Worm (Caenorhabditis elegans) whole organism, L3 larva: ENCODE measurements around the gene wht-7.

ENCODE experiments used
- R02D3.7 ChIP-seq: fragments of 150-350 bp; optimal IDR thresholded peaks from 2 replicates; lab custom pipeline; 2014; ENCODE audit warnings: missing biosample characterization, missing genetic modification characterization
- aly-2 ChIP-seq: fragments of 150-350 bp; optimal IDR thresholded peaks from 2 replicates; lab custom pipeline; 2014; ENCODE audit warnings: missing biosample characterization, missing genetic modification characterization
- ama-1 ChIP-seq: fragments of 150-350 bp; optimal IDR thresholded peaks from 2 replicates; lab custom pipeline; 2018
- ceh-16 ChIP-seq: sonication (generic microtip); optimal IDR thresholded peaks from 2 replicates; lab custom pipeline; 2017; ENCODE audit warnings: missing biosample characterization, missing genetic modification characterization
- ceh-28 ChIP-seq: fragments of 150-350 bp; optimal IDR thresholded peaks from 2 replicates; lab custom pipeline; 2014; ENCODE audit warnings: missing biosample characterization, missing genetic modification reagents, missing genetic modification characterization
- ceh-82 ChIP-seq: fragments of 150-350 bp; optimal IDR thresholded peaks from 2 replicates; lab custom pipeline; 2014; ENCODE audit warnings: missing biosample characterization, missing genetic modification characterization
- ceh-9 ChIP-seq: sonication (generic microtip); optimal IDR thresholded peaks from 2 replicates; lab custom pipeline; 2018; ENCODE audit warnings: missing biosample characterization, missing genetic modification characterization
- daf-12 ChIP-seq: fragments of 150-350 bp; optimal IDR thresholded peaks from 2 replicates; lab custom pipeline; 2014; ENCODE audit warnings: missing biosample characterization, missing genetic modification reagents, missing genetic modification characterization
- egl-27 ChIP-seq: sonication (generic microtip); optimal IDR thresholded peaks from 4 replicates; lab custom pipeline; 2017; ENCODE audit warnings: missing biosample characterization, missing genetic modification reagents, missing genetic modification characterization
- egl-5 ChIP-seq: fragments of 150-350 bp; optimal IDR thresholded peaks from 2 replicates; lab custom pipeline; 2017; ENCODE audit warnings: missing biosample characterization, missing genetic modification reagents, missing genetic modification characterization, inconsistent platforms
- elt-1 ChIP-seq: fragments of 150-350 bp; optimal IDR thresholded peaks from 2 replicates; lab custom pipeline; 2014; ENCODE audit warnings: missing biosample characterization, missing genetic modification characterization
- elt-2 ChIP-seq: sonication (generic microtip); optimal IDR thresholded peaks from 2 replicates; lab custom pipeline; 2016; ENCODE audit warnings: missing genetic modification reagents, mild to moderate bottlenecking, missing genetic modification characterization, missing compliant biosample characterization
- elt-3 ChIP-seq, 3 experiments: fragments of 150-350 bp in 1 of 3; sonication (generic microtip) in 2 of 3; optimal IDR thresholded peaks; 2 replicates in 2 of 3; 4 replicates in 1 of 3; lab custom pipeline; 2014 to 2017; ENCODE audit warnings: missing biosample characterization in 3 of 3, missing genetic modification characterization in 3 of 3
- eor-1 ChIP-seq, 2 experiments: fragments of 150-350 bp; optimal IDR thresholded peaks; 2 replicates each; lab custom pipeline; 2014 to 2018; ENCODE audit warnings: missing biosample characterization in 2 of 2, missing genetic modification characterization in 2 of 2
- fkh-10 ChIP-seq: sonication (generic microtip); optimal IDR thresholded peaks from 2 replicates; lab custom pipeline; 2017; ENCODE audit warnings: missing biosample characterization, missing genetic modification reagents, missing genetic modification characterization
- fos-1 ChIP-seq: fragments of 150-350 bp; optimal IDR thresholded peaks from 2 replicates; lab custom pipeline; 2014; ENCODE audit warnings: missing biosample characterization, missing genetic modification characterization
- hmg-11 ChIP-seq: sonication (generic microtip); optimal IDR thresholded peaks from 2 replicates; lab custom pipeline; 2016; ENCODE audit warnings: missing genetic modification characterization, missing compliant biosample characterization
- jun-1 ChIP-seq: fragments of 150-350 bp; optimal IDR thresholded peaks from 2 replicates; lab custom pipeline; 2014; ENCODE audit warnings: missing biosample characterization, missing genetic modification reagents, missing genetic modification characterization
- lin-15B ChIP-seq: fragments of 150-350 bp; optimal IDR thresholded peaks from 2 replicates; lab custom pipeline; 2014; ENCODE audit warnings: missing biosample characterization, missing genetic modification characterization
- lin-39 ChIP-seq: fragments of 150-350 bp; optimal IDR thresholded peaks from 2 replicates; lab custom pipeline; 2018; ENCODE audit warnings: missing biosample characterization, missing genetic modification reagents, missing genetic modification characterization
- lsy-12 ChIP-seq: sonication (generic microtip); optimal IDR thresholded peaks from 2 replicates; lab custom pipeline; 2016; ENCODE audit warnings: mild to moderate bottlenecking, missing genetic modification characterization, missing compliant biosample characterization
- mdl-1 ChIP-seq: fragments of 150-350 bp; optimal IDR thresholded peaks from 2 replicates; lab custom pipeline; 2014; ENCODE audit warnings: missing biosample characterization, missing genetic modification characterization
- mml-1 ChIP-seq: fragments of 150-350 bp; sonication (generic microtip); optimal IDR thresholded peaks from 3 replicates; lab custom pipeline; 2014; ENCODE audit warnings: missing biosample characterization, missing genetic modification characterization
- nfya-1 ChIP-seq: sonication (generic microtip); optimal IDR thresholded peaks from 2 replicates; lab custom pipeline; 2017; ENCODE audit warnings: missing genetic modification characterization, mild to moderate bottlenecking, missing compliant biosample characterization, antibody characterized with exemption, moderate library complexity; ENCODE audit not compliant: insufficient read depth
- nhr-11 ChIP-seq: fragments of 150-350 bp; optimal IDR thresholded peaks from 2 replicates; lab custom pipeline; 2014; ENCODE audit warnings: missing biosample characterization, missing genetic modification characterization
- nhr-23 ChIP-seq: fragments of 150-350 bp; optimal IDR thresholded peaks from 2 replicates; lab custom pipeline; 2014; ENCODE audit warnings: missing biosample characterization, missing genetic modification reagents, missing genetic modification characterization
- nhr-237 ChIP-seq: fragments of 150-350 bp; optimal IDR thresholded peaks from 2 replicates; lab custom pipeline; 2014; ENCODE audit warnings: missing biosample characterization, missing genetic modification characterization
- nhr-25 ChIP-seq: sonication (generic microtip); optimal IDR thresholded peaks from 2 replicates; lab custom pipeline; 2017; ENCODE audit warnings: missing biosample characterization, missing genetic modification characterization
- nhr-28 ChIP-seq: fragments of 150-350 bp; optimal IDR thresholded peaks from 2 replicates; lab custom pipeline; 2014; ENCODE audit warnings: missing biosample characterization, missing genetic modification characterization
- nhr-43 ChIP-seq: sonication (generic microtip); optimal IDR thresholded peaks from 2 replicates; lab custom pipeline; 2016; ENCODE audit warnings: mild to moderate bottlenecking, missing genetic modification characterization, missing compliant biosample characterization; ENCODE audit not compliant: poor library complexity, severe bottlenecking
- nhr-77 ChIP-seq: fragments of 150-350 bp; optimal IDR thresholded peaks from 2 replicates; lab custom pipeline; 2014; ENCODE audit warnings: missing biosample characterization, missing genetic modification characterization
- pha-4 ChIP-seq: fragments of 150-350 bp; optimal IDR thresholded peaks from 2 replicates; lab custom pipeline; 2014; ENCODE audit warnings: missing biosample characterization, missing genetic modification reagents, missing genetic modification characterization
- pqm-1 ChIP-seq: fragments of 150-350 bp; optimal IDR thresholded peaks from 2 replicates; lab custom pipeline; 2017; ENCODE audit warnings: missing biosample characterization, missing genetic modification characterization, inconsistent platforms
- sea-2 ChIP-seq: fragments of 150-350 bp; sonication (generic microtip); optimal IDR thresholded peaks from 4 replicates; lab custom pipeline; 2014; ENCODE audit warnings: missing biosample characterization, missing genetic modification reagents, missing genetic modification characterization
- skn-1 ChIP-seq: fragments of 150-350 bp; optimal IDR thresholded peaks from 2 replicates; lab custom pipeline; 2014; ENCODE audit warnings: missing biosample characterization, missing genetic modification characterization
- snpc-4 ChIP-seq: fragments of 150-350 bp; optimal IDR thresholded peaks from 2 replicates; lab custom pipeline; 2014; ENCODE audit warnings: missing biosample characterization, missing genetic modification characterization
- unc-39 ChIP-seq: sonication (generic microtip); optimal IDR thresholded peaks from 4 replicates; lab custom pipeline; 2017; ENCODE audit warnings: missing biosample characterization, missing genetic modification characterization
- unc-62 ChIP-seq: fragments of 150-350 bp; sonication (generic microtip); optimal IDR thresholded peaks from 4 replicates; lab custom pipeline; 2014; ENCODE audit warnings: missing biosample characterization, missing genetic modification reagents, missing genetic modification characterization
- ztf-11 ChIP-seq: fragments of 150-350 bp; optimal IDR thresholded peaks from 2 replicates; lab custom pipeline; 2014; ENCODE audit warnings: missing biosample characterization, missing genetic modification characterization
- ztf-4 ChIP-seq: fragments of 150-350 bp; optimal IDR thresholded peaks from 2 replicates; lab custom pipeline; 2014; ENCODE audit warnings: missing biosample characterization, missing genetic modification characterization

The wht-7 gene

DNA sequence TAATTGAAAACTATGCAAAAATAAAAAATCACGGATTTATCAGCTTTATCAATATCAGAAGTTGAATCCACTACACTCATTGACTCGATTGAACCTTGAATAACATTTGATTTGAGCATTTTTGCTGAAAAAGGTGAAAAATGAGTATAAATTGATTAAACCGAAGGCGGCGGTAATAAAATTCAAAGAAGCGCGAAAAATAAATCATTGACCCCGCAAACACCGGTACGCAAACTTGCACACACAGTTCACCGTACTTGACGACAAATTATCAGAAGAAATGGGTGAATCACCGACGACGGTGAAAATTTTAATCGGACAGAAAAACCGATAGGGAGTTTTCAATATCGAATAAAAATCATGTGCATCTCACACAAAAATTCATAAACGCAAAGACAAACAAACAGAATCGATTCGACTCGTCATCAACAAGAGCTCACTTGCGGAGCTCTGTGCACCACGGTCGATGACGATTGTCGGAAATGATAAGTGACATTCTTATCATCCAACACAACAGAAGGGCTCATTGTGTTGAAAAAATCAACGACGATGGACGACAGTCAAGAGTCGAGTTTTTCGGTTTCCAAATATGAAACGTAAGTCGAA is at the start of gene wht-7, which contains the start of gene Y42G9A.1:
wht-7 (minus strand) TSS at position 131 of the 606 bp plus-strand sequence.
Y42G9A.1 (plus strand) TSS at position 495 of the 606 bp plus-strand sequence.
- TF ChIP-seq lsy-12 (tag; lab: Kevin White, UChicago) (no peak), nhr-43 (no peak), ceh-28 (peak; percentile 14), ceh-82 (tag; lab: Kevin White, UChicago) (no peak), nhr-237 (no peak), egl-5 (no peak), mml-1 (tag; lab: Kevin White, UChicago) (no peak), pqm-1 (tag; lab: Kevin White, UChicago) (peak; percentile 64), pha-4 (tag; lab: Kevin White, UChicago) (peak; percentile 8), fos-1 (tag; lab: Kevin White, UChicago) (no peak), nhr-77 (tag; lab: Kevin White, UChicago) (no peak), elt-2 (tag; lab: Kevin White, UChicago) (peak; percentile 80)

DNA sequence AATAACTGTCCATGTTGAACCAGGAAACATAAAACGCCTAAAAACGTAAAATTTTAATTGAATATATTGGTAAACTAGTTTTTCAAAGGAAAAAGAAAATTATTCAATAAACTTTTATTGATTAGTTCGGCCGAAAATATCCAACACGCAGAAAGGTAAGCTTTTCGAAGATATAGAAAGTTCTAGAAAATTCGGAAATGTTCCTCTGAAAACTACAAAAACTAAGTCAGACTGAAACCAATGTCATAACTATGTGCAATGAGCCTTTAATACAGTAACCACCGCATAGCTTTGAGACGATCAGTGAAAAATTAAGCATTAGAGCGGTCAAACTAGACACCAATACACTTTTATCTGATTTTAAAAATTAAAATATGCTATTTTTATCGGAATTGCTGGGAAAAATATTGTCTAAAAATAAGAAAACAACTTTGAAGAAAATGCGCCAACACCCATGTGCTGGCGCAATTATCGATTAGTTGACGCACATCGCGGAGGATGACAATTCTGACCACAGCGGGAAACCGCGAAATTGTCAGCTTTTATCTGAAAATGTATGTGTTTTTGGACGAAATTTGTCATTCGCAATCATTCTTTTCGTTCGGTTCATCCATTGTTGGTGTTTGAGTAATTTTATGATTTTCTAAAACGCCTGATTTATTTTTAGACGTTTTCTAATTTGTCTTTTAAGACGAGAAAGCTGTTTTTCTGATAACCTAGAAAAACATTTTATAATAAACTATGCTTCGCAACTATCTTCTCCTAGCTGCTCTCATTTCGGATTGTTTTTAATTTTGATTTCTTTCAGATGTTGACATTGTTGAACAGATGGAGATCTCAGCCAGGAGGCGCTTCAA is 49.2 kb upstream of the wht-7 start, which contains the start of the genes C23G10.7 and rpn-2:
C23G10.7 (minus strand) TSS at position 37 of the 857 bp plus-strand sequence.
rpn-2 (plus strand) TSS at position 807 of the 857 bp plus-strand sequence.
- TF ChIP-seq elt-3 (tag; optimal IDR thresholded peaks at IDR 0.05; lab: Kevin White, UChicago) = no peak
- TF ChIP-seq aly-2 = no peak
- TF ChIP-seq lin-39 (tag; lab: Kevin White, UChicago) = peak; percentile 12
- TF ChIP-seq unc-39 = no peak
- TF ChIP-seq lin-15B (tag; lab: Kevin White, UChicago) = peak; percentile 71
- TF ChIP-seq mdl-1 = no peak
- no peak for TF ChIP-seq elt-1 (tag; lab: Kevin White, UChicago)
- TF ChIP-seq ztf-11 (tag; lab: Kevin White, UChicago) = no peak
- peak; percentile 75 for TF ChIP-seq pha-4 (tag; lab: Kevin White, UChicago)
- no peak for TF ChIP-seq fkh-10 (GFP tag; lab: Kevin White, UChicago)
- TF ChIP-seq ama-1 = peak; percentile 53
- TF ChIP-seq jun-1 (tag; lab: Kevin White, UChicago) = peak; percentile 30
- peak; percentile 39 for TF ChIP-seq nhr-23 (tag; lab: Kevin White, UChicago)
- peak; percentile 22 for TF ChIP-seq R02D3.7 (tag; lab: Kevin White, UChicago)
- no peak for TF ChIP-seq ceh-9 (tag; lab: Kevin White, UChicago)
- TF ChIP-seq nhr-25 (tag; lab: Kevin White, UChicago) = peak; percentile 38
- TF ChIP-seq ceh-16 (tag; lab: Kevin White, UChicago) = no peak
- peak; percentile 10 for TF ChIP-seq egl-5
- TF ChIP-seq ceh-82 (tag; lab: Kevin White, UChicago) = no peak
- peak; percentile 69 for TF ChIP-seq nfya-1
- TF ChIP-seq nhr-28 (tag; lab: Kevin White, UChicago) = no peak
- TF ChIP-seq fos-1 (tag; lab: Kevin White, UChicago) = no peak
- no peak for TF ChIP-seq eor-1 (tag; optimal IDR thresholded peaks at IDR 0.05; lab: Kevin White, UChicago)
- no peak for TF ChIP-seq sea-2 (GFP tag; lab: Kevin White, UChicago)
- no peak for TF ChIP-seq mml-1 (tag; lab: Kevin White, UChicago)
- TF ChIP-seq ztf-4 (tag; lab: Kevin White, UChicago) = no peak
- peak; percentile 98 for TF ChIP-seq skn-1 (tag; lab: Kevin White, UChicago)
- TF ChIP-seq nhr-11 (tag; lab: Kevin White, UChicago) = no peak
- peak; percentile 38 for TF ChIP-seq elt-2 (tag; lab: Kevin White, UChicago)
- no peak for TF ChIP-seq nhr-77 (tag; lab: Kevin White, UChicago)
- TF ChIP-seq lsy-12 (tag; lab: Kevin White, UChicago) = peak; percentile 25
- peak; percentile 62 for TF ChIP-seq ceh-28
- TF ChIP-seq egl-27 = no peak
- no peak for TF ChIP-seq snpc-4 (tag; lab: Kevin White, UChicago)
- peak; percentile 56 for TF ChIP-seq hmg-11 (tag; lab: Kevin White, UChicago)
- no peak for TF ChIP-seq daf-12 (tag; lab: Kevin White, UChicago)
- no peak for TF ChIP-seq unc-62 (GFP tag; lab: Kevin White, UChicago)
- peak; percentile 0 for TF ChIP-seq nhr-43
- TF ChIP-seq pqm-1 (tag; lab: Kevin White, UChicago) = peak; percentile 22
